Fruit fly (Drosophila melanogaster): ENCODE data around the gene Pcmt.

The Pcmt gene

dm6 chr3R:5551068-5551467 is 3.0 kb downstream of the Pcmt start, which contains the start of gene mia:
mia (minus strand) TSS chr3R:5551168.
- TF ChIP-seq fkh (GFP tag; optimal IDR thresholded peaks at IDR 0.05): no peak
- no peak for TF ChIP-seq acj6 (GFP tag; optimal IDR thresholded peaks at IDR 0.05)

dm6 chr3R:5550452-5550851 is 3.7 kb downstream of the Pcmt start:
- no peak for TF ChIP-seq CG3032 (tag; optimal IDR thresholded peaks at IDR 0.05)
- no peak for TF ChIP-seq Ets21C (GFP tag; optimal IDR thresholded peaks at IDR 0.05)
- TF ChIP-seq CG11294 (GFP tag; IDR thresholded peaks at IDR 0.05): no peak
- TF ChIP-seq eg (GFP tag; IDR thresholded peaks at IDR 0.05): no peak
- TF ChIP-seq Met (GFP tag; optimal IDR thresholded peaks at IDR 0.05): no peak
- no peak for TF ChIP-seq salr (GFP tag; optimal IDR thresholded peaks at IDR 0.05)
- no peak for TF ChIP-seq acj6 (GFP tag; optimal IDR thresholded peaks at IDR 0.05)
- no peak for TF ChIP-seq CG15336 (GFP tag; IDR thresholded peaks at IDR 0.05)
- TF ChIP-seq fd85E (GFP tag; optimal IDR thresholded peaks at IDR 0.05): no peak
- TF ChIP-seq topi (GFP tag; optimal IDR thresholded peaks at IDR 0.05): no peak
- no peak for TF ChIP-seq CG34406 (GFP tag; optimal IDR thresholded peaks at IDR 0.05)
- no peak for TF ChIP-seq net (GFP tag; optimal IDR thresholded peaks at IDR 0.05)
- no peak for TF ChIP-seq Hr38 (GFP tag; optimal IDR thresholded peaks at IDR 0.05)
- TF ChIP-seq dsx (GFP tag; optimal IDR thresholded peaks at IDR 0.05; ENCODE audit: poor library complexity, severe bottlenecking): no peak
- no peak for TF ChIP-seq Eip75B (GFP tag; optimal IDR thresholded peaks at IDR 0.05)
- TF ChIP-seq Gug (GFP tag; IDR thresholded peaks at IDR 0.05): no peak
- TF ChIP-seq CG6276 (GFP tag; optimal IDR thresholded peaks at IDR 0.05): no peak

dm6 chr3R:5547464-5547943 is 6.6 kb downstream of the Pcmt start, which contains the start of gene CG2519:
CG2519 (minus strand) TSS chr3R:5547775.
- TF ChIP-seq CG16779 (tag; optimal IDR thresholded peaks at IDR 0.05) (no peak), Sox14 (GFP tag; optimal IDR thresholded peaks at IDR 0.05) (peak; percentile 47), CG6854 (GFP tag; optimal IDR thresholded peaks at IDR 0.05) (no peak), CG6792 (GFP tag; optimal IDR thresholded peaks at IDR 0.05) (peak; percentile 18), ss (GFP tag; optimal IDR thresholded peaks at IDR 0.05) (no peak), Ets96B (tag; optimal IDR thresholded peaks at IDR 0.05) (no peak), lz (GFP tag; optimal IDR thresholded peaks at IDR 0.05) (peak; percentile 43), cyc (GFP tag; optimal IDR thresholded peaks at IDR 0.05) (peak; percentile 58), dsx (GFP tag; optimal IDR thresholded peaks at IDR 0.05; ENCODE audit: poor library complexity, severe bottlenecking) (no peak), CG11902 (GFP tag; optimal IDR thresholded peaks at IDR 0.05) (no peak), CG15336 (GFP tag; IDR thresholded peaks at IDR 0.05) (peak; percentile 25; the same call in 1 of the 2 replicates), achi (GFP tag; optimal IDR thresholded peaks at IDR 0.05) (no peak), Gug (GFP tag; IDR thresholded peaks at IDR 0.05) (no peak; the same call in 1 of the 2 replicates), CG7368 (GFP tag; optimal IDR thresholded peaks at IDR 0.05) (no peak), OdsH (GFP tag; optimal IDR thresholded peaks at IDR 0.05) (no peak), CG6163 (GFP tag; IDR thresholded peaks at IDR 0.05) (no peak), Eip78C (GFP tag) (no peak), CG8319 (GFP tag; optimal IDR thresholded peaks at IDR 0.05) (no peak), Ets21C (GFP tag; optimal IDR thresholded peaks at IDR 0.05) (peak; percentile 32), fd85E (GFP tag; optimal IDR thresholded peaks at IDR 0.05) (no peak), CG31627 (GFP tag; optimal IDR thresholded peaks at IDR 0.05) (peak; percentile 43), pdm3 (GFP tag; optimal IDR thresholded peaks at IDR 0.05) (no peak), Smox (GFP tag; optimal IDR thresholded peaks at IDR 0.05) (no peak), CG11294 (GFP tag; IDR thresholded peaks at IDR 0.05) (0 out of 2 replicates have a peak, but pooled peaks have one; percentile 7), Eip93F (GFP tag; optimal IDR thresholded peaks at IDR 0.05) (no peak), CG4318 (GFP tag; optimal IDR thresholded peaks at IDR 0.05) (no peak), dac (GFP tag; optimal IDR thresholded peaks at IDR 0.05) (no peak), esn (GFP tag; optimal IDR thresholded peaks at IDR 0.05) (peak; percentile 54), CG3032 (tag; optimal IDR thresholded peaks at IDR 0.05) (peak; percentile 48)
